Worm (Caenorhabditis elegans) whole organism, L1 larva: Measurements from ENCODE around the gene eor-1.

Experiments
- C04F5.9 ChIP-seq: sonication (generic microtip); optimal IDR thresholded peaks from 2 replicates; lab custom pipeline; 2016; ENCODE audit warnings: missing genetic modification characterization, missing compliant biosample characterization
- C34B4.2 ChIP-seq: sonication (generic microtip); optimal IDR thresholded peaks from 2 replicates; lab custom pipeline; 2017; ENCODE audit warnings: mild to moderate bottlenecking, missing genetic modification characterization, missing compliant biosample characterization
- F16B12.6 ChIP-seq: fragments of 150-350 bp; optimal IDR thresholded peaks from 2 replicates; lab custom pipeline; 2014; ENCODE audit warnings: missing biosample characterization, missing genetic modification characterization
- Y116A8C.19 ChIP-seq: sonication (generic microtip); optimal IDR thresholded peaks from 2 replicates; lab custom pipeline; 2016; ENCODE audit warnings: missing compliant biosample characterization, missing genetic modification characterization, borderline replicate concordance
- aha-1 ChIP-seq: fragments of 150-350 bp; optimal IDR thresholded peaks from 2 replicates; lab custom pipeline; 2014; ENCODE audit warnings: missing biosample characterization, missing genetic modification characterization
- alr-1 ChIP-seq: fragments of 200-800 bp; sonication (Bioruptor generic); optimal IDR thresholded peaks from 2 replicates; lab custom pipeline; 2018; ENCODE audit warnings: borderline replicate concordance, mild to moderate bottlenecking, missing genetic modification characterization, missing compliant biosample characterization
- blmp-1 ChIP-seq: fragments of 150-350 bp; optimal IDR thresholded peaks from 2 replicates; lab custom pipeline; 2014; ENCODE audit warnings: missing biosample characterization, missing genetic modification characterization
- ceh-82 ChIP-seq, 3 experiments: fragments of 150-350 bp in 1 of 3; sonication (generic microtip) in 2 of 3; optimal IDR thresholded peaks; 2 replicates each; lab custom pipeline; 2014 to 2017; ENCODE audit warnings: missing biosample characterization in 3 of 3, missing genetic modification characterization in 3 of 3
- ceh-88 ChIP-seq: fragments of 200-800 bp; sonication (Bioruptor generic); IDR thresholded peaks from 2 replicates; pipeline ENCODE4 v1.3.6; 2022; ENCODE audit warnings: missing genetic modification characterization, missing compliant biosample characterization
- ces-1 ChIP-seq: fragments of 150-350 bp; optimal IDR thresholded peaks from 2 replicates; lab custom pipeline; 2014; ENCODE audit warnings: missing biosample characterization, missing genetic modification reagents, missing genetic modification characterization
- dsc-1 ChIP-seq: sonication (generic microtip); optimal IDR thresholded peaks from 2 replicates; lab custom pipeline; 2016; ENCODE audit warnings: mild to moderate bottlenecking, missing genetic modification characterization, missing compliant biosample characterization
- egl-13 ChIP-seq: sonication (generic microtip); optimal IDR thresholded peaks from 2 replicates; lab custom pipeline; 2016; ENCODE audit warnings: missing genotype, missing genetic modification reagents, missing genetic modification characterization, missing compliant biosample characterization
- egl-27 ChIP-seq, 2 experiments: fragments of 150-350 bp in 1 of 2; sonication (generic microtip); optimal IDR thresholded peaks; 3 replicates each; lab custom pipeline; 2017 to 2018; ENCODE audit warnings: missing biosample characterization in 2 of 2, missing genetic modification characterization in 2 of 2, missing genetic modification reagents in 2 of 2
- elt-3 ChIP-seq, 6 experiments: fragments of 150-350 bp in 1 of 6; sonication (generic microtip); optimal IDR thresholded peaks; 2 replicates each; lab custom pipeline; 2017 to 2018; ENCODE audit warnings: missing biosample characterization in 6 of 6, missing genetic modification characterization in 6 of 6, inconsistent platforms in 1 of 6
- fkh-10 ChIP-seq: sonication (generic microtip); optimal IDR thresholded peaks from 2 replicates; lab custom pipeline; 2017; ENCODE audit warnings: missing biosample characterization, missing genetic modification reagents, missing genetic modification characterization
- fkh-4 ChIP-seq: sonication (generic microtip); optimal IDR thresholded peaks from 2 replicates; lab custom pipeline; 2016; ENCODE audit warnings: missing compliant biosample characterization, missing genetic modification characterization, borderline replicate concordance
- fkh-8 ChIP-seq: sonication (generic microtip); optimal IDR thresholded peaks from 2 replicates; lab custom pipeline; 2016; ENCODE audit warnings: mild to moderate bottlenecking, missing genetic modification characterization, missing compliant biosample characterization
- grh-1 ChIP-seq: fragments of 200-800 bp; sonication (Bioruptor generic); IDR thresholded peaks from 2 replicates; pipeline ENCODE4 v1.3.6; 2022; ENCODE audit warnings: missing genetic modification reagents, missing genetic modification characterization, missing compliant biosample characterization
- hlh-17 ChIP-seq: fragments of 200-800 bp; sonication (Bioruptor generic); optimal IDR thresholded peaks from 2 replicates; lab custom pipeline; 2018; ENCODE audit warnings: missing genetic modification characterization, mild to moderate bottlenecking, missing compliant biosample characterization, moderate library complexity, borderline replicate concordance
- hlh-4 ChIP-seq: sonication (generic microtip); optimal IDR thresholded peaks from 2 replicates; lab custom pipeline; 2016; ENCODE audit warnings: mild to moderate bottlenecking, missing genetic modification characterization, missing compliant biosample characterization
- jun-1 ChIP-seq: fragments of 150-350 bp; optimal IDR thresholded peaks from 2 replicates; lab custom pipeline; 2014; ENCODE audit warnings: missing biosample characterization, missing genetic modification reagents, missing genetic modification characterization
- lin-13 ChIP-seq: fragments of 150-350 bp; optimal IDR thresholded peaks from 2 replicates; lab custom pipeline; 2014; ENCODE audit warnings: missing biosample characterization, missing genetic modification reagents, missing genetic modification characterization
- lin-14 ChIP-seq: fragments of 200-800 bp; sonication (Bioruptor generic); optimal IDR thresholded peaks from 2 replicates; lab custom pipeline; 2018; ENCODE audit warnings: mild to moderate bottlenecking, missing genetic modification characterization, moderate library complexity, missing compliant biosample characterization
- lin-15B ChIP-seq: fragments of 150-350 bp; sonication (generic microtip); optimal IDR thresholded peaks from 3 replicates; lab custom pipeline; 2014; ENCODE audit warnings: missing biosample characterization, missing genetic modification characterization
- lir-3 ChIP-seq: sonication (generic microtip); optimal IDR thresholded peaks from 2 replicates; lab custom pipeline; 2016; ENCODE audit warnings: mild to moderate bottlenecking, missing genetic modification characterization, moderate library complexity, missing compliant biosample characterization; ENCODE audit not compliant: poor library complexity
- mab-9 ChIP-seq: fragments of 200-800 bp; sonication (Bioruptor generic); IDR thresholded peaks from 2 replicates; pipeline ENCODE4 v1.3.6; 2022; ENCODE audit warnings: missing genetic modification reagents, missing genetic modification characterization, missing compliant biosample characterization
- mdl-1 ChIP-seq, 2 experiments: fragments of 150-350 bp; optimal IDR thresholded peaks; 2 replicates each; lab custom pipeline; 2014 to 2017; ENCODE audit warnings: missing biosample characterization in 2 of 2, missing genetic modification characterization in 2 of 2, inconsistent platforms in 1 of 2
- nhr-11 ChIP-seq: fragments of 150-350 bp; optimal IDR thresholded peaks from 2 replicates; lab custom pipeline; 2014; ENCODE audit warnings: missing biosample characterization, missing genetic modification characterization
- nhr-19 ChIP-seq: fragments of 200-800 bp; sonication (Bioruptor generic); conservative IDR thresholded peaks from 2 replicates; pipeline ENCODE4 v1.3.6; 2022; ENCODE audit warnings: missing genetic modification characterization, missing compliant biosample characterization
- nhr-237 ChIP-seq: fragments of 150-350 bp; optimal IDR thresholded peaks from 2 replicates; lab custom pipeline; 2014; ENCODE audit warnings: missing biosample characterization, missing genetic modification characterization
- nhr-28 ChIP-seq: fragments of 150-350 bp; optimal IDR thresholded peaks from 2 replicates; lab custom pipeline; 2014; ENCODE audit warnings: missing biosample characterization, missing genetic modification characterization
- nhr-47 ChIP-seq: sonication (generic microtip); optimal IDR thresholded peaks from 2 replicates; lab custom pipeline; 2016; ENCODE audit warnings: mild to moderate bottlenecking, missing genetic modification characterization, moderate library complexity, missing compliant biosample characterization
- nhr-71 ChIP-seq: sonication (generic microtip); optimal IDR thresholded peaks from 2 replicates; lab custom pipeline; 2016; ENCODE audit warnings: mild to moderate bottlenecking, missing genetic modification characterization, moderate library complexity, missing compliant biosample characterization
- nhr-84 ChIP-seq: sonication (generic microtip); optimal IDR thresholded peaks from 2 replicates; lab custom pipeline; 2017; ENCODE audit warnings: missing biosample characterization, missing genetic modification characterization
- nhr-90 ChIP-seq: sonication (generic microtip); optimal IDR thresholded peaks from 2 replicates; lab custom pipeline; 2016; ENCODE audit warnings: mild to moderate bottlenecking, missing genetic modification characterization, missing compliant biosample characterization; ENCODE audit not compliant: poor library complexity
- pag-3 ChIP-seq: sonication (generic microtip); optimal IDR thresholded peaks from 2 replicates; lab custom pipeline; 2017; ENCODE audit warnings: missing genetic modification characterization, mild to moderate bottlenecking, missing compliant biosample characterization, antibody characterized with exemption, borderline replicate concordance; ENCODE audit not compliant: insufficient read depth
- pax-3 ChIP-seq: fragments of 200-800 bp; sonication (Bioruptor generic); optimal IDR thresholded peaks from 2 replicates; lab custom pipeline; 2018; ENCODE audit warnings: mild to moderate bottlenecking, missing genetic modification characterization, moderate library complexity, missing compliant biosample characterization
- pqm-1 ChIP-seq: sonication (generic microtip); optimal IDR thresholded peaks from 3 replicates; lab custom pipeline; 2017; ENCODE audit warnings: missing biosample characterization, missing genetic modification characterization
- rnt-1 ChIP-seq: sonication (generic microtip); optimal IDR thresholded peaks from 2 replicates; lab custom pipeline; 2016; ENCODE audit warnings: mild to moderate bottlenecking, missing genetic modification characterization, moderate library complexity, missing compliant biosample characterization
- snpc-4 ChIP-seq: fragments of 150-350 bp; optimal IDR thresholded peaks from 2 replicates; lab custom pipeline; 2014; ENCODE audit warnings: missing biosample characterization, missing genetic modification characterization
- sptf-1 ChIP-seq: fragments of 150-350 bp; optimal IDR thresholded peaks from 2 replicates; lab custom pipeline; 2014; ENCODE audit warnings: missing biosample characterization, missing genetic modification characterization
- tlp-1 ChIP-seq: fragments of 150-350 bp; optimal IDR thresholded peaks from 2 replicates; lab custom pipeline; 2014; ENCODE audit warnings: missing biosample characterization, missing genetic modification characterization
- unc-130 ChIP-seq: fragments of 150-350 bp; optimal IDR thresholded peaks from 2 replicates; lab custom pipeline; 2017; ENCODE audit warnings: missing biosample characterization, missing genetic modification characterization, inconsistent platforms
- unc-86 ChIP-seq: sonication (generic microtip); optimal IDR thresholded peaks from 2 replicates; lab custom pipeline; 2016; ENCODE audit warnings: missing genetic modification characterization, missing compliant biosample characterization

eor-1 gene

DNA sequence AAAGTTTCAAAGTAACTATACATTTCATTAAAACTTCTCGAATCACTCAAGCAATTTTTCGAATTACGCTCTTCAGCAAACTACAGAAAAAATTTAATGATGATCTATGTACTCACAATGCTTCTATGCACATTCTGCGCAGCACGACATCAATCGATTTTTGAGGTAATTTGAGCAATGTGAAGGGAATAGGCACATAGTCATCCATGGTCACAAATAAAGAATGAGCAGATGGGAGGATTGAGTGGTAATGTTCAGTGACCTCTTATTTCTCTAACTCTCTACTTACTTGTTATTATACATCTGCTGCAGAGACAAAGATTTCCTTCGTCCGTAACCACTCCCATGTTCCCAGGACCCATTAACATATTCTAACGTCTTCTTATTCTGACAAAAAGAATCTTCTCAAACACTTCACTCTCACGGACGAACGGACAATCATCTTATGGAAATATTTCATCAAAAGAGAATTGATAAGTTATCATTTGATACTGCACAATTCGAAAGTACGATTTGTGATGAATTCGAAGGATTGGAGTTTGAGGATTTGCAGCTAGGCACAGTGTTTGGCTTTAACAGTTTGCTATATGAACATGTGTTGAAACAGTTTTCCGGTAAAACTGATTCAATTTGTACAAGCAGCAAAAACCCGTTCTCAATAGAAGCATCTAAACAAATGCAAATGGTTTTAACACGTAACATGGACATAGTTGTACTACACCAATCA lies 42.9 kb downstream of the eor-1 start, which contains the start of the genes fbxb-77 and Y17G9B.11:
Gene fbxb-77, minus strand, starts transcription at position 229 of the 727 bp plus-strand sequence.
Gene Y17G9B.11, plus strand, starts transcription at position 677 of the 727 bp plus-strand sequence.
- TF ChIP-seq dsc-1 (tag; lab: Kevin White, UChicago) (no peak), fkh-10 (GFP tag; lab: Kevin White, UChicago) (no peak), F16B12.6 (tag; lab: Kevin White, UChicago) (no peak), C04F5.9 (tag; lab: Kevin White, UChicago) (no peak), hlh-4 (tag; lab: Kevin White, UChicago) (no peak), sptf-1 (no peak), nhr-28 (no peak), unc-86 (tag; lab: Kevin White, UChicago) (no peak), unc-130 (tag; lab: Kevin White, UChicago) (no peak), nhr-90 (tag; lab: Kevin White, UChicago) (no peak), elt-3 (tag; optimal IDR thresholded peaks at IDR 0.05; lab: Kevin White, UChicago) (no peak), egl-27 (tag; optimal IDR thresholded peaks at IDR 0.05; lab: Kevin White, UChicago) (no peak), nhr-47 (no peak)

DNA sequence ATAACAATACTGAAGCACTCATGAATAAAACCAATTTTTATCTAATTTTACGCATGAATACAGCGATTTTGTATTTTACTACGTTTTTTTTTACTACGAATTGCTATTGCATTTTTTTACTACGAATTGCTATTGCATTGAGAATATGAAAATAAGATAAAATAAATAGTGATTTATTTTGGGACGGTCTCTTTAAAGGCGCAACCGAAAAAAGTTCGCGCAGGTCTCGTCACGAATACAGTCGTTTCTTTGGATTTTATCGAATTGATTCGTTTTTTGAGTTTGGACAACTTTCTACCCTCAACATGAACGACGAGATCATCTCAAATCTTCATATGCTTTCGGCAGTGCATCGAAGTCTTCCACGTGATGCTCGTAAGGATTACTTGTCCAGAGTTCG lies 47.2 kb downstream of the eor-1 start, which contains the start of gene Y17G9B.4:
Gene Y17G9B.4, plus strand, starts transcription at position 306 of the 400 bp plus-strand sequence.
- TF ChIP-seq rnt-1 (tag; lab: Kevin White, UChicago) = no peak
- no peak for TF ChIP-seq nhr-237 (tag; lab: Kevin White, UChicago)
- no peak for TF ChIP-seq Y116A8C.19
- TF ChIP-seq nhr-11 (tag; lab: Kevin White, UChicago) = no peak

DNA sequence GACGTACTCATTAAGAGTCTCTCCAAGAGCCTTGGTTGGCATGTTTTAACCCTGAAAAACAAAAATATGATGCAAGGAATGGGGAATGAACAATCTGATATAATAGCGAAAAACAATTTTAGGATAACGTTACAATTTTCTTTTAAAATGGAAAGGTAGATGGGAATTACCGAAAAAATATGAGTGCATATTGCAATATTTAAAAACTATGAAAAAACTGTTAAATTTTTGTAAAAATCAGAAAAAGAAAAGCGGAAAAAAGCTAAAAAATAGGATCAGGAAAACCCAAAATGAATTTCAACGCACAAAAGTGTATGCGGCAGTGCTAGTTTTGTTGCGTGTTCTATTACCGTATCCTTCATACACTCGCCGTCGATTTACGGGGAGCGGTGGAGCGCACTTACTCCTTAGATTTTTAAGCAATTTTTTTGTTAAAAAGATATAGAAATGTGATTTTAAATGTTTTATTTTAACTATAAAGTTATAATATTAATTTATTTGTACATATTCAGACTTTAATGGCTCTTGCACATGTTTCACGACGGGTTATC lies 49.2 kb downstream of the eor-1 start, which contains the start of the genes rpl-20 and Y17G9B.5:
Gene rpl-20, minus strand, starts transcription at position 51 of the 551 bp plus-strand sequence.
Gene Y17G9B.5, plus strand, starts transcription at position 513 of the 551 bp plus-strand sequence.
- peak; percentile 91 for TF ChIP-seq nhr-84 (tag; lab: Kevin White, UChicago)
- TF ChIP-seq hlh-17 (GFP tag; lab: Kevin White, UChicago) = peak; percentile 73
- TF ChIP-seq nhr-71 (tag; lab: Kevin White, UChicago) = peak; percentile 100
- TF ChIP-seq fkh-8 (tag; lab: Kevin White, UChicago) = peak; percentile 100
- TF ChIP-seq C04F5.9 (tag; lab: Kevin White, UChicago) = peak; percentile 97
- TF ChIP-seq alr-1 (tag; lab: Kevin White, UChicago) = no peak
- TF ChIP-seq hlh-4 (tag; lab: Kevin White, UChicago) = peak; percentile 70
- peak; percentile 99 for TF ChIP-seq rnt-1 (tag; lab: Kevin White, UChicago)
- TF ChIP-seq aha-1 (tag; lab: Kevin White, UChicago) = peak; percentile 98
- TF ChIP-seq C34B4.2 (tag; lab: Kevin White, UChicago) = peak; percentile 98
- TF ChIP-seq grh-1 (GFP tag; lab: Robert Waterston, UW) = peak; percentile 100
- TF ChIP-seq fkh-10 (GFP tag; lab: Kevin White, UChicago) = peak; percentile 99
- peak; percentile 100 for TF ChIP-seq ceh-82 (tag; optimal IDR thresholded peaks at IDR 0.05; lab: Kevin White, UChicago)
- peak; percentile 94 for TF ChIP-seq blmp-1
- peak; percentile 95 for TF ChIP-seq snpc-4 (tag; lab: Kevin White, UChicago)
- peak; percentile 81 for TF ChIP-seq Y116A8C.19
- peak; percentile 100 for TF ChIP-seq unc-86 (tag; lab: Kevin White, UChicago)
- peak; percentile 100 for TF ChIP-seq pax-3 (tag; lab: Kevin White, UChicago)
- TF ChIP-seq F16B12.6 (tag; lab: Kevin White, UChicago) = peak; percentile 81
- TF ChIP-seq lir-3 = peak; percentile 98
- TF ChIP-seq mab-9 = peak; percentile 99
- TF ChIP-seq ceh-88 (GFP tag; lab: Robert Waterston, UW) = peak; percentile 100
- peak; percentile 100 for TF ChIP-seq lin-14
- TF ChIP-seq jun-1 (tag; lab: Kevin White, UChicago) = peak; percentile 99
- no peak for TF ChIP-seq sptf-1
- TF ChIP-seq tlp-1 = no peak
- TF ChIP-seq lin-15B (tag; lab: Kevin White, UChicago) = peak; percentile 100
- TF ChIP-seq nhr-19 (GFP tag; lab: Robert Waterston, UW) = peak; percentile 100
- TF ChIP-seq egl-13 (tag; lab: Kevin White, UChicago) = peak; percentile 100
- TF ChIP-seq mdl-1 (tag; optimal IDR thresholded peaks at IDR 0.05; lab: Kevin White, UChicago) = peak in 1 of 2 experiments; percentile 98
- TF ChIP-seq fkh-4 = peak; percentile 95
- peak; percentile 81 for TF ChIP-seq ces-1 (GFP tag; lab: Kevin White, UChicago)
- TF ChIP-seq lin-13 (GFP tag; lab: Kevin White, UChicago) = peak; percentile 100
- peak; percentile 88 for TF ChIP-seq pqm-1 (tag; lab: Kevin White, UChicago)
- peak; percentile 85 for TF ChIP-seq pag-3 (tag; lab: Kevin White, UChicago)
